Fruit fly (Drosophila melanogaster) whole organism, pupa: Measurements from ENCODE around the gene Snoo.
A peak's percentile ranks its signal among the peaks of the same experiment; 100 is the strongest.

Experiments
- CG13204 ChIP-seq: fragments of 200-800 bp; sonication (Bioruptor generic); optimal IDR thresholded peaks from 2 replicates; lab custom pipeline; 2018; ENCODE audit warnings: missing biosample characterization, mild to moderate bottlenecking, missing genetic modification characterization, moderate library complexity
- CG15710 ChIP-seq: fragments of 200-800 bp; sonication (Bioruptor generic); optimal IDR thresholded peaks from 2 replicates; lab custom pipeline; 2018; ENCODE audit warnings: missing biosample characterization, mild to moderate bottlenecking, missing genetic modification characterization, moderate library complexity
- CG32121 ChIP-seq: fragments of 200-800 bp; sonication (Bioruptor generic); IDR thresholded peaks from 2 replicates; pipeline ENCODE4 v1.3.6; 2022; ENCODE audit warnings: missing biosample characterization, missing genetic modification characterization
- gl ChIP-seq: fragments of 200-800 bp; sonication (Bioruptor generic); optimal IDR thresholded peaks from 2 replicates; lab custom pipeline; 2018; ENCODE audit warnings: missing biosample characterization, mild to moderate bottlenecking, missing genetic modification characterization

- TF ChIP-seq gl (tag; lab: Kevin White, UChicago) = no peak
- TF ChIP-seq CG13204 (GFP tag; lab: Kevin White, UChicago) = no peak
- peak; percentile 1 for TF ChIP-seq CG15710 (tag; lab: Kevin White, UChicago)
- TF ChIP-seq CG32121 (GFP tag; lab: Robert Waterston, UW) = no peak
Measured at dm6 chr2L:7965808-7966460, 18.1 kb downstream of the Snoo start.
